Worm (Caenorhabditis elegans) whole organism, early embryonic: ENCODE data around the gene Y39G8C.2.
A peak's percentile ranks its signal among the peaks of the same experiment; 100 is the strongest.

ENCODE experiments used
- B0310.2 ChIP-seq: sonication (generic microtip); optimal IDR thresholded peaks from 2 replicates; lab custom pipeline; 2016; ENCODE audit warnings: mild to moderate bottlenecking, missing genetic modification characterization, missing compliant biosample characterization
- F13C5.2 ChIP-seq: sonication (generic microtip); optimal IDR thresholded peaks from 2 replicates; lab custom pipeline; 2017; ENCODE audit warnings: mild to moderate bottlenecking, missing genetic modification characterization, inconsistent platforms, missing compliant biosample characterization
- aly-1 ChIP-seq: sonication (generic microtip); optimal IDR thresholded peaks from 2 replicates; lab custom pipeline; 2016; ENCODE audit warnings: missing genetic modification characterization, missing compliant biosample characterization
- ama-1 ChIP-seq: fragments of 150-350 bp; optimal IDR thresholded peaks from 2 replicates; lab custom pipeline; 2014
- ceh-13 ChIP-seq: fragments of 200-800 bp; sonication (Bioruptor generic); optimal IDR thresholded peaks from 2 replicates; lab custom pipeline; 2018; ENCODE audit warnings: mild to moderate bottlenecking, missing genetic modification characterization, missing compliant biosample characterization
- ceh-36 ChIP-seq: sonication (generic microtip); optimal IDR thresholded peaks from 2 replicates; lab custom pipeline; 2016; ENCODE audit warnings: missing genetic modification characterization, inconsistent platforms, missing compliant biosample characterization
- ets-7 ChIP-seq: sonication (generic microtip); optimal IDR thresholded peaks from 2 replicates; lab custom pipeline; 2016; ENCODE audit warnings: missing genotype, missing genetic modification characterization, missing compliant biosample characterization
- flt-1 ChIP-seq: fragments of 200-800 bp; sonication (Bioruptor generic); IDR thresholded peaks from 2 replicates; pipeline ENCODE4 v1.3.6; 2022; ENCODE audit warnings: missing genetic modification characterization, missing compliant biosample characterization
- hmbx-1 ChIP-seq: sonication (generic microtip); optimal IDR thresholded peaks from 2 replicates; lab custom pipeline; 2016; ENCODE audit warnings: mild to moderate bottlenecking, missing genetic modification characterization, missing compliant biosample characterization
- hmg-4 ChIP-seq: fragments of 200-800 bp; sonication (Bioruptor generic); optimal IDR thresholded peaks from 2 replicates; lab custom pipeline; 2018; ENCODE audit warnings: mild to moderate bottlenecking, missing genetic modification characterization, missing compliant biosample characterization
- hnd-1 ChIP-seq: sonication (generic microtip); optimal IDR thresholded peaks from 2 replicates; lab custom pipeline; 2016; ENCODE audit warnings: missing genetic modification characterization, missing compliant biosample characterization
- pes-1 ChIP-seq: fragments of 200-800 bp; sonication (Bioruptor generic); IDR thresholded peaks from 2 replicates; pipeline ENCODE4 v1.3.6; 2022; ENCODE audit warnings: missing genetic modification reagents, missing genetic modification characterization, missing compliant biosample characterization
- scrt-1 ChIP-seq: fragments of 200-800 bp; sonication (Bioruptor generic); IDR thresholded peaks from 2 replicates; pipeline ENCODE4 v1.3.6; 2022; ENCODE audit warnings: missing genetic modification characterization, missing compliant biosample characterization
- sea-1 ChIP-seq: fragments of 200-800 bp; sonication (Bioruptor generic); conservative IDR thresholded peaks from 2 replicates; pipeline ENCODE4 v1.3.6; 2022; ENCODE audit warnings: missing genetic modification characterization, missing compliant biosample characterization
- tbx-11 ChIP-seq: fragments of 200-800 bp; sonication (Bioruptor generic); IDR thresholded peaks from 2 replicates; pipeline ENCODE4 v1.3.6; 2022; ENCODE audit warnings: missing genetic modification characterization, missing compliant biosample characterization
- tbx-37 ChIP-seq: fragments of 200-800 bp; sonication (Bioruptor generic); conservative IDR thresholded peaks from 2 replicates; pipeline ENCODE4 v1.3.6; 2022; ENCODE audit warnings: missing genetic modification reagents, missing genetic modification characterization, missing compliant biosample characterization
- tra-4 ChIP-seq: sonication (generic microtip); optimal IDR thresholded peaks from 2 replicates; lab custom pipeline; 2017; ENCODE audit warnings: missing genetic modification characterization, missing compliant biosample characterization

Y39G8C.2 gene

DNA sequence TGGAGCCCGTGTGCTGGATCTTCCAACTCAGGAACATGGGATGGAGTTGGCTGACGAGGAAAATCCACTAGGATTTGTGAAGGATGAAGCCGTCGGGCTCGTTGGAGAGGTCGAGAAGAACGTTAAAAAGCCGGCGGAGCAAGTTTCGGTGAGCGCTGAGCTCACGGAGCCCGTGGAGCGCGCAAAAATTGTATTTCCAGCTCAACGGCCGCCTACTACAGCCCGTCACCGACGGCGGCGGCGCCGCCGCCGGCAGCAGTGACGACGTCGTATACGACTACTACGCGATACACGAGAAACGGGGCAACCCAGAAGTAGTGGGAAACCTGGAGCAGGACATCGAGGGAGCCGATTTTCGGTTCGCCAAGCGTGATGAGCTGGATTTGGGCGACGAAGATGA lies 36.5 kb downstream of the Y39G8C.2 start:
- 0 out of 2 replicates have a peak, but pooled peaks have one; percentile 6 for TF ChIP-seq pes-1
- no peak for TF ChIP-seq scrt-1 (GFP tag; lab: Robert Waterston, UW)

DNA sequence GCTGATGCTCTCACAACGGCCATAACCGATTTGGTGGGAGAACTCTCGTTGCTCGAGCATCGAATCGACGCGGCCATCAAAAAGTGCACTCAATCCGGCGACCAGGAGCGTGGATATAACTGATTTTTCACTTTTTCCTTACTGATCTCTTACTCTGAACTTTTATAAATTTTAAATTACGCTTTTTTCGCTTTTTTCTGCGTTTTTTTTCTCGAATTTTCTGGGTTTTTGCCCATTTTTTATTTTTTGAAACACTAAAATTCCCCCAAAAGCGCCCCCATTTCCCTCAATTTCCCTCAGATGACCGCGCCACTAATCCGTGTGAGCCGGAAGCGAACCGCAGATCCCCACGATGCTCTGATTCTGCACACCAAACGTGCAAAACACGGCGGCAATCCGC lies 37.0 kb downstream of the Y39G8C.2 start, which contains the start of gene W01G7.4:
W01G7.4 (plus strand) TSS at position 301 of the 400 bp plus-strand sequence.
- TF ChIP-seq B0310.2 (tag; lab: Kevin White, UChicago), result no peak
- TF ChIP-seq ama-1 (lab: Kevin White, UChicago), result no peak

DNA sequence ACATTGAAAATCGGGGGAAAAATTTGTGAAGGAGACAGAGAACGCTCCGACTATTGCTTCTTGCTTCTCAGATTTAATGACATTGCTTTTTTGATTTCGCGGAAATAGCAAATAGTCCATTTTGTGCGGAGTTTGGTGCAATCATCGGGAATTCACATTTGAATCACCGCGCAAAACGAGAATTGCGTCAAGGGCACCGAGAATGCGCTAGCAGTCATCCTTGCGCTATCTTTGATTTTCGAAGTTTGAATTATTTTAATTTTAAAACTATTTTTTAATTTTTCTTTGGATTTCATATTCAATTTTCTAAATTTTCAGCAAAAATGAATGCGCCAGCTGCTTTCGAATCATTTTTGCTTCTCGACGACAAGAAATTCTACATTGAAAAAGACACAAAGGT lies 37.7 kb downstream of the Y39G8C.2 start, which contains the start of gene rpb-11:
rpb-11 (plus strand) TSS at position 319 of the 400 bp plus-strand sequence.
- TF ChIP-seq ceh-13 (GFP tag; lab: Kevin White, UChicago), result peak; percentile 23
- no peak for TF ChIP-seq tra-4 (tag; lab: Kevin White, UChicago)
- peak; percentile 68 for TF ChIP-seq pes-1
- no peak for TF ChIP-seq ceh-36
- TF ChIP-seq hmbx-1, result no peak
- TF ChIP-seq scrt-1 (GFP tag; lab: Robert Waterston, UW), result peak; percentile 36; the same call in 1 of the 2 replicates
- no peak for TF ChIP-seq aly-1
- TF ChIP-seq F13C5.2, result peak; percentile 88
- TF ChIP-seq flt-1 (GFP tag; lab: Robert Waterston, UW), result peak; percentile 72
- peak; percentile 17 for TF ChIP-seq hnd-1 (tag; lab: Kevin White, UChicago)
- no peak for TF ChIP-seq ama-1 (lab: Kevin White, UChicago)
- TF ChIP-seq B0310.2 (tag; lab: Kevin White, UChicago), result no peak
- TF ChIP-seq ets-7 (tag; lab: Kevin White, UChicago), result no peak
- TF ChIP-seq sea-1 (GFP tag; lab: Robert Waterston, UW), result 0 out of 2 replicates have a peak, but pooled peaks have one; percentile 24
- TF ChIP-seq hmg-4 (GFP tag; lab: Kevin White, UChicago), result peak; percentile 34
- peak; percentile 59; the same call in 1 of the 2 replicates for TF ChIP-seq tbx-11 (GFP tag; lab: Robert Waterston, UW)
- TF ChIP-seq tbx-37 (GFP tag; lab: Robert Waterston, UW), result peak; percentile 60; the same call in 1 of the 2 replicates

DNA sequence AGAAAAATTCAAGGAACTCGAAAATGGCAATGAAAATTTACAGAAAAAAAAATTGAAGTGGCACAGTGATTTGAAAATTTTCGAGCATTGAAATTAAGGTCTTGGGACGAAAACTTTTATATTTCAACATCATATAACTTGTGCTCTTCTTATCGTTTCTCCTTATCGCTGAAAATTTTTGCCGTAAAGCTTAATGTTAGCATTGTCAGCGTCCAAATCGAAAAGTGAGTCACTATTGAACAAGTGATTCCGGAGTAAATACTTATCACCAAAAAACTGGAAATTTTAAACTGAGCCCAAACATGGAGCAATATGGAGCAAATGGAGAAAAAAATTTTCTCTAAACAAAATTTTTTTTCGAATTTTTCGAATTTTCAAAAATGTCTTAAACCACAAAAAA lies 41.7 kb downstream of the Y39G8C.2 start:
- TF ChIP-seq ceh-13 (GFP tag; lab: Kevin White, UChicago), result no peak
- TF ChIP-seq B0310.2 (tag; lab: Kevin White, UChicago), result no peak
- TF ChIP-seq ets-7 (tag; lab: Kevin White, UChicago), result no peak
- no peak for TF ChIP-seq tra-4 (tag; lab: Kevin White, UChicago)
- TF ChIP-seq sea-1 (GFP tag; lab: Robert Waterston, UW), result no peak
- no peak for TF ChIP-seq tbx-37 (GFP tag; lab: Robert Waterston, UW)
- no peak for TF ChIP-seq F13C5.2
- no peak for TF ChIP-seq pes-1
- no peak for TF ChIP-seq scrt-1 (GFP tag; lab: Robert Waterston, UW)

DNA sequence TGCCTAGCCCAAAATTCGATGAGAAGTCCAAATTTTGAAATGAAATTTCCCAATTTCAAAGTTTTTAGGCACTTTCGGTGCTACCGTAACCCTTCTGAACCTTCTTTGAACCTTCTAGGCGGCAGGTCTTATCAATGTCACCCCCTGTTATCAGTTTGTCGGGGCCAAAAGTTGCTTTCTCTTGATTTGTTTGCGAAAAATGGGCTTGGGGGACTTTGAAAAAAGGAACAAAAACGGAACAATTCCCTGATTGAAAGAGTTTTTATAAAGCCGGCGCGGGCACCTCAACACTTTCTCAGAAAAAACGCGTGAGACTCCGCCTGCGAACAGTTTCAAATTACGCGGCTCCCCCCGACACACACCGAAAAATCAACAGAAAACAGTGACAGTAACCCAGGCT lies 44.3 kb downstream of the Y39G8C.2 start:
- TF ChIP-seq B0310.2 (tag; lab: Kevin White, UChicago) (no peak), tbx-37 (GFP tag; lab: Robert Waterston, UW) (no peak), hmg-4 (GFP tag; lab: Kevin White, UChicago) (no peak), hnd-1 (tag; lab: Kevin White, UChicago) (no peak), sea-1 (GFP tag; lab: Robert Waterston, UW) (no peak), aly-1 (no peak), tra-4 (tag; lab: Kevin White, UChicago) (no peak), pes-1 (no peak), ceh-36 (no peak), ceh-13 (GFP tag; lab: Kevin White, UChicago) (no peak), tbx-11 (GFP tag; lab: Robert Waterston, UW) (no peak), ets-7 (tag; lab: Kevin White, UChicago) (no peak), ama-1 (lab: Kevin White, UChicago) (no peak), scrt-1 (GFP tag; lab: Robert Waterston, UW) (no peak), F13C5.2 (no peak), flt-1 (GFP tag; lab: Robert Waterston, UW) (no peak), hmbx-1 (no peak)

ce11 chrII:14052204-14052603 lies 45.2 kb downstream of the Y39G8C.2 start, which contains the start of gene daf-5:
daf-5 (minus strand) TSS chrII:14052304.
- TF ChIP-seq hmg-4 (GFP tag; lab: Kevin White, UChicago) (no peak), ama-1 (lab: Kevin White, UChicago) (no peak), aly-1 (no peak), F13C5.2 (no peak), flt-1 (GFP tag; lab: Robert Waterston, UW) (no peak), sea-1 (GFP tag; lab: Robert Waterston, UW) (no peak)

DNA sequence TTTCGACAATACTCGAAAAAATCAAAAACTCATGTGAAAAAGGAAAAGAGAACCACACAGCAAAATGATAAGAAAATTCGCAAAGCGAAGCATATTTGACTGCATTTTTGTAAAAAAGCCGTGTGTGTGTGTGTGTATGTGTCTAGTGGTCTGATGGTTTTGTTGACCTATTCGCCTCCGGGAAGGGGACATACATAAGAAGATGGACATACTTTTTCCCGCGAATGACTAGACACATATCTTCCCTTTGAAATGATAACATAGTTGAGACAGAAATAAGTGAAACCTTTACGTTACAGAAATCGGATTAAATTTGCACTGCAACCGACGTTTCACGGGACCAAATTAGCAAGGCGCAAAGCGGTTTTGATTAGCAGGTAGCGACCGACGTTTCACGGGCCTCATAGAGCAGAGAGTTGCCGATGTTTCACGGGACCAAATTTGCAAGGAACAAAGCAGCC lies 45.9 kb downstream of the Y39G8C.2 start:
- TF ChIP-seq F13C5.2 (no peak), ets-7 (tag; lab: Kevin White, UChicago) (no peak), ceh-36 (no peak), tbx-37 (GFP tag; lab: Robert Waterston, UW) (no peak), tbx-11 (GFP tag; lab: Robert Waterston, UW) (no peak), B0310.2 (tag; lab: Kevin White, UChicago) (no peak), hmg-4 (GFP tag; lab: Kevin White, UChicago) (no peak), ceh-13 (GFP tag; lab: Kevin White, UChicago) (no peak), sea-1 (GFP tag; lab: Robert Waterston, UW) (no peak), ama-1 (lab: Kevin White, UChicago) (no peak), flt-1 (GFP tag; lab: Robert Waterston, UW) (no peak), scrt-1 (GFP tag; lab: Robert Waterston, UW) (no peak), hmbx-1 (no peak), aly-1 (no peak)

ce11 chrII:14050506-14050905 lies 46.9 kb downstream of the Y39G8C.2 start:
- peak; percentile 73 for TF ChIP-seq hmg-4 (GFP tag; lab: Kevin White, UChicago)
- no peak for TF ChIP-seq hmbx-1
